Fruit fly (Drosophila melanogaster) whole organism, prepupa: ENCODE measurements around the gene al.
A peak's percentile ranks its signal among the peaks of the same experiment; 100 is the strongest.

Source experiments
- CG10631 ChIP-seq: fragments of 200-800 bp; sonication (Bioruptor generic); optimal IDR thresholded peaks from 2 replicates; lab custom pipeline; 2016; ENCODE audit warnings: missing biosample characterization, missing genetic modification characterization
- CG10669 ChIP-seq: fragments of 200-800 bp; sonication (Bioruptor generic); optimal IDR thresholded peaks from 3 replicates; lab custom pipeline; 2018; ENCODE audit warnings: missing biosample characterization, mild to moderate bottlenecking, missing genetic modification characterization, moderate library complexity
- CG11294 ChIP-seq: fragments of 200-800 bp; sonication (Bioruptor generic); IDR thresholded peaks from 2 replicates; pipeline ENCODE4 v1.3.6; 2022; ENCODE audit warnings: missing biosample characterization, missing genetic modification characterization
- CG11762 ChIP-seq: fragments of 200-800 bp; sonication (Bioruptor generic); optimal IDR thresholded peaks from 3 replicates; lab custom pipeline; 2016; ENCODE audit warnings: missing biosample characterization, missing genetic modification characterization; ENCODE audit not compliant: insufficient read depth
- CG11902 ChIP-seq: fragments of 200-800 bp; sonication (Bioruptor generic); optimal IDR thresholded peaks from 3 replicates; lab custom pipeline; 2016; ENCODE audit warnings: missing biosample characterization, missing genetic modification characterization
- CG1621 ChIP-seq: fragments of 200-800 bp; sonication (Bioruptor generic); optimal IDR thresholded peaks from 3 replicates; lab custom pipeline; 2018; ENCODE audit warnings: missing biosample characterization, mild to moderate bottlenecking, missing genetic modification characterization
- CG16779 ChIP-seq: fragments of 200-800 bp; sonication (Bioruptor generic); optimal IDR thresholded peaks from 3 replicates; lab custom pipeline; 2017; ENCODE audit warnings: missing biosample characterization, mild to moderate bottlenecking, missing genetic modification characterization
- CG3032 ChIP-seq: fragments of 200-800 bp; optimal IDR thresholded peaks from 2 replicates; lab custom pipeline; 2019; ENCODE audit warnings: missing biosample characterization, mild to moderate bottlenecking, missing genetic modification characterization, moderate library complexity
- CG32006 ChIP-seq: fragments of 200-800 bp; sonication (Bioruptor generic); optimal IDR thresholded peaks from 3 replicates; lab custom pipeline; 2017; ENCODE audit warnings: missing biosample characterization, mild to moderate bottlenecking, missing genetic modification characterization
- CG34406 ChIP-seq: fragments of 200-800 bp; sonication (Bioruptor generic); optimal IDR thresholded peaks from 3 replicates; lab custom pipeline; 2016; ENCODE audit warnings: missing biosample characterization, missing genetic modification characterization
- CG3919 ChIP-seq: fragments of 200-800 bp; sonication (Bioruptor generic); optimal IDR thresholded peaks from 3 replicates; lab custom pipeline; 2016; ENCODE audit warnings: missing biosample characterization, missing genetic modification characterization
- CG6163 ChIP-seq: fragments of 200-800 bp; sonication (Bioruptor generic); IDR thresholded peaks from 3 replicates; pipeline ENCODE4 v1.3.6; 2022; ENCODE audit warnings: missing biosample characterization, missing genetic modification characterization
- CG6276 ChIP-seq: fragments of 200-800 bp; sonication (Bioruptor generic); optimal IDR thresholded peaks from 2 replicates; lab custom pipeline; 2017; ENCODE audit warnings: missing biosample characterization, mild to moderate bottlenecking, missing genetic modification characterization
- CG6792 ChIP-seq: fragments of 200-800 bp; sonication (Bioruptor generic); optimal IDR thresholded peaks from 3 replicates; lab custom pipeline; 2016; ENCODE audit warnings: missing biosample characterization, missing genetic modification characterization
- CG7368 ChIP-seq: fragments of 200-800 bp; sonication (Bioruptor generic); optimal IDR thresholded peaks from 3 replicates; lab custom pipeline; 2016; ENCODE audit warnings: missing biosample characterization, missing genetic modification characterization
- CG8119 ChIP-seq: fragments of 200-800 bp; sonication (Bioruptor generic); IDR thresholded peaks from 3 replicates; pipeline ENCODE4 v1.3.6; 2022; ENCODE audit warnings: missing biosample characterization, missing genetic modification characterization
- CG8319 ChIP-seq: fragments of 200-800 bp; sonication (Bioruptor generic); optimal IDR thresholded peaks from 3 replicates; lab custom pipeline; 2016; ENCODE audit warnings: missing biosample characterization, missing genetic modification characterization
- CG9139 ChIP-seq: fragments of 200-800 bp; sonication (Bioruptor generic); optimal IDR thresholded peaks from 3 replicates; lab custom pipeline; 2017; ENCODE audit warnings: missing biosample characterization, mild to moderate bottlenecking, missing genetic modification characterization
- Eip78C ChIP-seq: fragments of 200-800 bp; sonication (Bioruptor generic); peaks from one replicate; lab custom pipeline; 2016; ENCODE audit warnings: missing biosample characterization, missing genetic modification characterization
- Ets21C ChIP-seq: fragments of 200-800 bp; sonication (Bioruptor generic); optimal IDR thresholded peaks from 3 replicates; lab custom pipeline; 2016; ENCODE audit warnings: missing biosample characterization, missing genetic modification characterization
- Ets96B ChIP-seq: fragments of 200-800 bp; optimal IDR thresholded peaks from 2 replicates; lab custom pipeline; 2019; ENCODE audit warnings: missing biosample characterization, mild to moderate bottlenecking, missing genetic modification characterization, moderate library complexity
- Hr39 ChIP-seq: fragments of 200-800 bp; sonication (Bioruptor generic); optimal IDR thresholded peaks from 2 replicates; lab custom pipeline; 2016; ENCODE audit warnings: missing biosample characterization, missing genetic modification characterization
- Hr4 ChIP-seq: fragments of 200-800 bp; sonication (Bioruptor generic); optimal IDR thresholded peaks from 3 replicates; lab custom pipeline; 2016; ENCODE audit warnings: missing biosample characterization, missing genetic modification characterization
- Lpt ChIP-seq: fragments of 200-800 bp; sonication (Bioruptor generic); optimal IDR thresholded peaks from 3 replicates; lab custom pipeline; 2016; ENCODE audit warnings: missing biosample characterization, missing genetic modification characterization
- OdsH ChIP-seq: fragments of 200-800 bp; sonication (Bioruptor generic); optimal IDR thresholded peaks from 3 replicates; lab custom pipeline; 2016; ENCODE audit warnings: missing biosample characterization, missing genetic modification characterization
- Smox ChIP-seq: fragments of 200-800 bp; sonication (Bioruptor generic); optimal IDR thresholded peaks from 3 replicates; lab custom pipeline; 2016; ENCODE audit warnings: missing biosample characterization, missing genetic modification characterization
- Sox14 ChIP-seq: fragments of 200-800 bp; sonication (Bioruptor generic); optimal IDR thresholded peaks from 3 replicates; lab custom pipeline; 2016; ENCODE audit warnings: missing biosample characterization, missing genetic modification characterization
- Sox15 ChIP-seq: fragments of 200-800 bp; sonication (Bioruptor generic); optimal IDR thresholded peaks from 3 replicates; lab custom pipeline; 2016; ENCODE audit warnings: missing biosample characterization, missing genetic modification characterization
- achi ChIP-seq: fragments of 200-800 bp; sonication (Bioruptor generic); optimal IDR thresholded peaks from 3 replicates; lab custom pipeline; 2016; ENCODE audit warnings: missing biosample characterization, missing genetic modification characterization
- acj6 ChIP-seq: fragments of 200-800 bp; sonication (Bioruptor generic); optimal IDR thresholded peaks from 3 replicates; lab custom pipeline; 2016; ENCODE audit warnings: missing biosample characterization, missing genetic modification characterization
- cyc ChIP-seq: fragments of 200-800 bp; sonication (Bioruptor generic); optimal IDR thresholded peaks from 3 replicates; lab custom pipeline; 2016; ENCODE audit warnings: missing biosample characterization, missing genetic modification characterization
- dac ChIP-seq: fragments of 200-800 bp; sonication (Bioruptor generic); optimal IDR thresholded peaks from 2 replicates; lab custom pipeline; 2017; ENCODE audit warnings: missing biosample characterization, mild to moderate bottlenecking, missing genetic modification characterization
- dsx ChIP-seq: fragments of 200-800 bp; optimal IDR thresholded peaks from 3 replicates; lab custom pipeline; 2019; ENCODE audit warnings: missing biosample characterization, mild to moderate bottlenecking, missing genetic modification characterization, moderate library complexity; ENCODE audit not compliant: poor library complexity, severe bottlenecking
- esn ChIP-seq: fragments of 200-800 bp; sonication (Bioruptor generic); optimal IDR thresholded peaks from 2 replicates; lab custom pipeline; 2016; ENCODE audit warnings: missing biosample characterization, mild to moderate bottlenecking, missing genetic modification characterization, moderate library complexity
- fd85E ChIP-seq: fragments of 200-800 bp; sonication (Bioruptor generic); optimal IDR thresholded peaks from 3 replicates; lab custom pipeline; 2016; ENCODE audit warnings: missing biosample characterization, missing genetic modification characterization
- fkh ChIP-seq: fragments of 200-800 bp; sonication (Bioruptor generic); optimal IDR thresholded peaks from 3 replicates; lab custom pipeline; 2017; ENCODE audit warnings: missing biosample characterization, mild to moderate bottlenecking, missing genetic modification characterization, moderate library complexity
- pdm3 ChIP-seq: fragments of 200-800 bp; sonication (Bioruptor generic); optimal IDR thresholded peaks from 3 replicates; lab custom pipeline; 2016; ENCODE audit warnings: missing biosample characterization, missing genetic modification characterization
- salr ChIP-seq, 2 experiments: fragments of 200-800 bp; sonication (Bioruptor generic); optimal IDR thresholded peaks; 3 replicates each; lab custom pipeline; 2016 to 2018; ENCODE audit warnings: missing biosample characterization in 2 of 2, missing genetic modification characterization in 2 of 2, mild to moderate bottlenecking in 1 of 2
- spab ChIP-seq: fragments of 200-800 bp; sonication (Bioruptor generic); optimal IDR thresholded peaks from 2 replicates; lab custom pipeline; 2017; ENCODE audit warnings: missing biosample characterization, mild to moderate bottlenecking, missing genetic modification characterization, missing genetic modification reagents
- ss ChIP-seq, 2 experiments: fragments of 200-800 bp; sonication (Bioruptor generic); optimal IDR thresholded peaks; 2 replicates in 1 of 2; 3 replicates in 1 of 2; lab custom pipeline; 2017 to 2018; ENCODE audit warnings: mild to moderate bottlenecking in 2 of 2, missing biosample characterization in 2 of 2, missing genetic modification characterization in 2 of 2, moderate library complexity in 1 of 2
- svp ChIP-seq: fragments of 200-800 bp; sonication (Bioruptor generic); peaks from one replicate; lab custom pipeline; 2016; ENCODE audit warnings: missing biosample characterization, missing genetic modification characterization
- vri ChIP-seq: fragments of 200-800 bp; sonication (Bioruptor generic); optimal IDR thresholded peaks from 3 replicates; lab custom pipeline; 2016; ENCODE audit warnings: missing biosample characterization, mild to moderate bottlenecking, missing genetic modification characterization

al gene

DNA sequence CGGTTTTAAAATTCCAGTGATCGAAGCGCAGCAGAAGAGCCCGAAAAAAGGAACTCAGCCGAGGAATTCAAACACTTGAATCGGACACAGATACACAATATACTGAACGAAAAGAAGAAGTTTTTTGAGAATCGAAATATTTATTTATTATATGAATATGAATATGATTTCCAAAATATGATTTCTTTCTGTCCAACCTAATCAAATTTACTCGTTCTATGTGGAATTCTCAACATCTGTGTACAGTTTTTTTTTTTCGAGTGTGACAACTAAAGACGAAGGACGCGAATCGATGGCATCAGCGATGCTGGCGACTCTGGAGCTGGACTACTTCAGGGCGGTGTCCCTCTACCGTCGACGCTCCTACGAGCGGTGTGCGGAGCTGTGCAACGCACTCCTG lies 45.2 kb downstream of the al start (continued):
- TF ChIP-seq CG11902 (GFP tag; lab: Kevin White, UChicago) (peak; percentile 13), svp (GFP tag; lab: Kevin White, UChicago) (peak; percentile 93), vri (GFP tag; lab: Kevin White, UChicago) (peak; percentile 89), Ets21C (peak; percentile 42), Hr39 (peak; percentile 77), CG16779 (tag; lab: Kevin White, UChicago) (peak; percentile 36), ss (GFP tag; optimal IDR thresholded peaks at IDR 0.05; lab: Kevin White, UChicago) (peak in 1 of 2 experiments; percentile 11), CG34406 (peak; percentile 49), CG3032 (peak; percentile 24), CG8119 (GFP tag; lab: Robert Waterston, UW) (peak; percentile 55; the same call in 2 of the 3 replicates), Hr4 (GFP tag; lab: Kevin White, UChicago) (no peak), CG7368 (GFP tag; lab: Kevin White, UChicago) (no peak), cyc (GFP tag; lab: Kevin White, UChicago) (peak; percentile 78)

DNA sequence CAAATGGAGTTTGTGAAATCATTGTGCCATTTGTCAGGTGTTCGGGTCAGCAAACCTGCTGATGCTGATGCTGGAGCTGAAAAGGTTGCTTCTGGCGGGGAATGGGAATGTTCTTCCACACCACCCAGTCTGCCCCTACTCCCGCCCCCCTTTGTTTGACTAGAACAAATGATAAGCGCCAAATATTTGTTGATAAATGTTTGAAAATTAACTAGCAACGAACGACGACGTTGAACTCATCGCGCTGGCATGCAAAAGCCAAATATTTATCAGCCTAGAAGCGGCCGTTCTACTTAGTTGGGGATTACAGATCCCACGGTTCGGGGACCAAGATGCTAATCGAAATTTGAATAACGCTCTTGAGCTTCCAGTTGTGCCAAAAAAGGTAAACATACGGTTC lies 47.6 kb downstream of the al start:
- TF ChIP-seq salr (GFP tag; optimal IDR thresholded peaks at IDR 0.05; lab: Kevin White, UChicago) (no peak), fkh (GFP tag; lab: Kevin White, UChicago) (peak; percentile 87)

DNA sequence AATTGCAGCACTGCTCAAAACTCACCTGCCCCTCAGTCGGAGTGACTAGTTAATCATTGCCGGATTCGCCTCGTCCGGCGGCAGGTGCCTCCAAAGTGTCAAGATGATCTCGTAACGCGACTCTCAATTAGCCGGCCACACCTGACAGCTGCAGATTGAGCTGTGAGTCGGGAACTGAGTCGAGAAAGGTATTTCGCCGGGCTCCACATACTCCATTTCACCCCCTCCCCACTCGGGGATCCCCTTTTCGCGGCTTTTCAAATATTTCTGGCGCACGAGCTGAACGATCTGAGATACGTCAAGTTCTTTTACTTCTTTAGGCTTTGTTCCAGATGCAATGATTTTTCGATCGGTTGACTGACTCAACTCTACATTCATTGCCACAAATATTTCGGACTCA lies 48.5 kb downstream of the al start:
- TF ChIP-seq CG11762 (GFP tag; lab: Kevin White, UChicago): no peak
- no peak for TF ChIP-seq CG10669
- no peak for TF ChIP-seq OdsH (GFP tag; lab: Kevin White, UChicago)
- TF ChIP-seq CG1621 (tag; lab: Kevin White, UChicago): no peak
- TF ChIP-seq, all 60 proteins: peak for 0

DNA sequence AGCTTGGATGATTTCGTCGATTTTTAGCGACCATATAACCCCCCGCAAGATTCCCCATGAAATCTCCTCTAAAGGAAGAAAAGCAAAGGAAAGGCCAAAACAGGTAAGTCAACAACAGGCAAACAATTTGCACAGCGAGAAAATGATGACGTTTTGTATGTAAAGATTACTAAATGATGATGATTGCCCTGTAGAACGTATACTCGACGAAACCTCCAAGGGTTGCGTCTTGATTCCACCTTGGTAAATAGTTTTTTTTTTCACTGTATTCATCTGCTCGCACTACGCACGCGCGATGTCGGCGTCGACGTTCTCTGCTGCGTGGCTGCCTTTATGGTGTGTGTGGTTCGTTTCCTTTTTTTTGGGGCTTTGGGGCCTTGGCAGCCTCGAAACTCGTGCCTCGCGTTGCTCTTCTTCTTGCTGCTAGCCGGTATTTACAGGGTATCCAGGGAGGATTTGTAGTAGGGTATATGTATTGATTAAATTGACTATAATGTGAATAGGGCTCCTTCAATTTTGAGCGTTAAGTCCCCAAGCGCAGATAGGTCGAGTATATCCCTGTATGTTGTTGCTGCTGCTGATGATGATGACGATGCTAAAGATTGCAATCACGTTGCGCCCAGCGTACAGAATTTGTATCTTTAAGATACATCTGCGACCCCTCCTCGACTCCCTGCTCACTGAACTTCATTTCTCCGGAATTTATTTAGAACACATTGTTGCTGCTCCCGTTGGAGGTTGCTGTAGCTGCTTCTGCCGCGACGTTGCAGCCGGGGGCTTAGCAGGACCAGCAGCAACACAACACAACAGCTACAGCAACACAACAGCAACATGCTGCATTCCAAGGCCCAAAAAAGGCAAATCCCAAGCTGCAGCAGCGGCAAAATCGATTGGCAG lies 49.7 kb downstream of the al start:
- TF ChIP-seq CG6792 (GFP tag; lab: Kevin White, UChicago) (peak; percentile 95), Smox (peak; percentile 95), Lpt (peak; percentile 92), CG8319 (GFP tag; lab: Kevin White, UChicago) (peak; percentile 89), spab (GFP tag; lab: Kevin White, UChicago) (peak; percentile 94), CG16779 (tag; lab: Kevin White, UChicago) (peak; percentile 82), Eip78C (peak; percentile 98), Hr4 (GFP tag; lab: Kevin White, UChicago) (peak; percentile 97), CG6276 (GFP tag; lab: Kevin White, UChicago) (peak; percentile 91), ss (GFP tag; optimal IDR thresholded peaks at IDR 0.05; lab: Kevin White, UChicago) (peak; percentile 93 to 97), Sox14 (peak; percentile 95), acj6 (peak; percentile 93), CG6163 (GFP tag; lab: Robert Waterston, UW) (peak; percentile 96), CG10631 (GFP tag; lab: Kevin White, UChicago) (peak; percentile 93), dac (peak; percentile 95), achi (GFP tag; lab: Kevin White, UChicago) (peak; percentile 93), Sox15 (peak; percentile 77), CG11294 (GFP tag; lab: Robert Waterston, UW) (peak; percentile 78), fd85E (GFP tag; lab: Kevin White, UChicago) (peak; percentile 84), CG11762 (GFP tag; lab: Kevin White, UChicago) (peak; percentile 91), CG9139 (GFP tag; lab: Kevin White, UChicago) (peak; percentile 87), esn (GFP tag; lab: Kevin White, UChicago) (peak; percentile 97), CG32006 (GFP tag; lab: Kevin White, UChicago) (peak; percentile 96), cyc (GFP tag; lab: Kevin White, UChicago) (peak; percentile 91), pdm3 (GFP tag; lab: Kevin White, UChicago) (peak; percentile 95), CG34406 (peak; percentile 88), dsx (GFP tag; lab: Kevin White, UChicago) (peak; percentile 96), CG10669 (peak; percentile 86), Hr39 (peak; percentile 92), OdsH (GFP tag; lab: Kevin White, UChicago) (peak; percentile 96), vri (GFP tag; lab: Kevin White, UChicago) (peak; percentile 95), Ets21C (peak; percentile 92), Ets96B (tag; lab: Kevin White, UChicago) (peak; percentile 81), CG3919 (peak; percentile 96)
